Worm (Caenorhabditis elegans) whole organism, L2 larva: Measurements from ENCODE around the gene C10G8.2.

Experiments
- C34F6.9 ChIP-seq: fragments of 150-350 bp; optimal IDR thresholded peaks from 2 replicates; lab custom pipeline; 2014; ENCODE audit warnings: missing biosample characterization, missing genetic modification characterization
- F13H6.1 ChIP-seq: sonication (generic microtip); optimal IDR thresholded peaks from 2 replicates; lab custom pipeline; 2016; ENCODE audit warnings: missing genetic modification characterization, missing compliant biosample characterization
- Y55F3AM.14 ChIP-seq: fragments of 200-800 bp; sonication (Bioruptor generic); optimal IDR thresholded peaks from 2 replicates; lab custom pipeline; 2018; ENCODE audit warnings: mild to moderate bottlenecking, missing genetic modification characterization, missing compliant biosample characterization
- ZK546.5 ChIP-seq: sonication (generic microtip); optimal IDR thresholded peaks from 2 replicates; lab custom pipeline; 2017; ENCODE audit warnings: missing biosample characterization, missing genetic modification characterization
- alr-1 ChIP-seq: fragments of 150-350 bp; optimal IDR thresholded peaks from 2 replicates; lab custom pipeline; 2014; ENCODE audit warnings: missing biosample characterization, missing genetic modification characterization
- aly-2 ChIP-seq: fragments of 150-350 bp; optimal IDR thresholded peaks from 2 replicates; lab custom pipeline; 2014; ENCODE audit warnings: missing biosample characterization, missing genetic modification characterization
- blmp-1 ChIP-seq: sonication (generic microtip); optimal IDR thresholded peaks from 2 replicates; lab custom pipeline; 2017; ENCODE audit warnings: missing genetic modification characterization, mild to moderate bottlenecking, missing compliant biosample characterization, antibody characterized with exemption, moderate library complexity; ENCODE audit not compliant: insufficient read depth
- ceh-16 ChIP-seq: fragments of 150-350 bp; optimal IDR thresholded peaks from 2 replicates; lab custom pipeline; 2014; ENCODE audit warnings: missing biosample characterization, missing genetic modification characterization
- crh-2 ChIP-seq: sonication (generic microtip); optimal IDR thresholded peaks from 2 replicates; lab custom pipeline; 2017; ENCODE audit warnings: missing biosample characterization, missing genetic modification characterization
- dmd-4 ChIP-seq: sonication (generic microtip); optimal IDR thresholded peaks from 2 replicates; lab custom pipeline; 2017; ENCODE audit warnings: missing biosample characterization, missing genetic modification characterization
- elt-1 ChIP-seq: fragments of 150-350 bp; optimal IDR thresholded peaks from 2 replicates; lab custom pipeline; 2014; ENCODE audit warnings: missing biosample characterization, missing genetic modification characterization
- elt-3 ChIP-seq: sonication (generic microtip); optimal IDR thresholded peaks from 2 replicates; lab custom pipeline; 2017; ENCODE audit warnings: missing biosample characterization, missing genetic modification characterization
- fos-1 ChIP-seq: fragments of 150-350 bp; optimal IDR thresholded peaks from 2 replicates; lab custom pipeline; 2014; ENCODE audit warnings: missing biosample characterization, missing genetic modification characterization
- gmeb-1 ChIP-seq: fragments of 150-350 bp; optimal IDR thresholded peaks from 2 replicates; lab custom pipeline; 2014; ENCODE audit warnings: missing biosample characterization, missing genetic modification characterization
- lin-11 ChIP-seq: fragments of 150-350 bp; sonication (generic microtip); optimal IDR thresholded peaks from 2 replicates; lab custom pipeline; 2014; ENCODE audit warnings: missing biosample characterization, missing genetic modification characterization, inconsistent platforms, mixed read lengths
- lin-13 ChIP-seq: fragments of 150-350 bp; optimal IDR thresholded peaks from 2 replicates; lab custom pipeline; 2014; ENCODE audit warnings: missing biosample characterization, missing genetic modification reagents, missing genetic modification characterization
- lsy-2 ChIP-seq, 2 experiments: fragments of 150-350 bp in 1 of 2; sonication (generic microtip) in 1 of 2; optimal IDR thresholded peaks; 2 replicates each; lab custom pipeline; 2014 to 2017; ENCODE audit warnings: missing biosample characterization in 2 of 2, missing genetic modification characterization in 2 of 2
- mab-5 ChIP-seq: fragments of 150-350 bp; optimal IDR thresholded peaks from 2 replicates; lab custom pipeline; 2014; ENCODE audit warnings: missing biosample characterization, missing genetic modification characterization
- mbf-1 ChIP-seq: sonication (generic microtip); optimal IDR thresholded peaks from 2 replicates; lab custom pipeline; 2017; ENCODE audit warnings: missing biosample characterization, missing genetic modification characterization
- mdl-1 ChIP-seq, 2 experiments: fragments of 150-350 bp in 1 of 2; sonication (generic microtip) in 1 of 2; optimal IDR thresholded peaks; 2 replicates each; lab custom pipeline; 2017; ENCODE audit warnings: missing biosample characterization in 2 of 2, missing genetic modification characterization in 2 of 2
- nhr-10 ChIP-seq: sonication (generic microtip); optimal IDR thresholded peaks from 2 replicates; lab custom pipeline; 2017; ENCODE audit warnings: missing biosample characterization, missing genetic modification characterization
- nhr-11 ChIP-seq: fragments of 150-350 bp; optimal IDR thresholded peaks from 2 replicates; lab custom pipeline; 2014; ENCODE audit warnings: missing biosample characterization, missing genetic modification characterization
- nhr-12 ChIP-seq: fragments of 150-350 bp; optimal IDR thresholded peaks from 2 replicates; lab custom pipeline; 2014; ENCODE audit warnings: missing biosample characterization, missing genetic modification characterization
- nhr-129 ChIP-seq: fragments of 150-350 bp; optimal IDR thresholded peaks from 2 replicates; lab custom pipeline; 2014; ENCODE audit warnings: missing biosample characterization, missing genetic modification characterization
- nhr-21 ChIP-seq: fragments of 150-350 bp; optimal IDR thresholded peaks from 2 replicates; lab custom pipeline; 2014; ENCODE audit warnings: missing biosample characterization, missing genetic modification characterization
- nhr-23 ChIP-seq: fragments of 150-350 bp; optimal IDR thresholded peaks from 2 replicates; lab custom pipeline; 2014; ENCODE audit warnings: missing biosample characterization, missing genetic modification reagents, missing genetic modification characterization
- nhr-25 ChIP-seq: fragments of 150-350 bp; sonication (generic microtip); optimal IDR thresholded peaks from 3 replicates; lab custom pipeline; 2014; ENCODE audit warnings: missing biosample characterization, missing genetic modification characterization
- nhr-6 ChIP-seq: fragments of 150-350 bp; optimal IDR thresholded peaks from 2 replicates; lab custom pipeline; 2014; ENCODE audit warnings: missing biosample characterization, missing genetic modification characterization
- nhr-77 ChIP-seq: fragments of 150-350 bp; optimal IDR thresholded peaks from 2 replicates; lab custom pipeline; 2014; ENCODE audit warnings: missing biosample characterization, missing genetic modification characterization
- sem-4 ChIP-seq: fragments of 150-350 bp; optimal IDR thresholded peaks from 2 replicates; lab custom pipeline; 2014; ENCODE audit warnings: missing biosample characterization, missing genetic modification reagents, missing genetic modification characterization
- skn-1 ChIP-seq: sonication (generic microtip); optimal IDR thresholded peaks from 2 replicates; lab custom pipeline; 2017; ENCODE audit warnings: missing biosample characterization, missing genetic modification characterization
- sma-3 ChIP-seq: sonication (generic microtip); optimal IDR thresholded peaks from 2 replicates; lab custom pipeline; 2016; ENCODE audit warnings: missing genetic modification reagents, missing genetic modification characterization, missing compliant biosample characterization
- sma-9 ChIP-seq, 2 experiments: fragments of 150-350 bp in 1 of 2; sonication (generic microtip) in 1 of 2; optimal IDR thresholded peaks; 2 replicates each; lab custom pipeline; 2014 to 2016; ENCODE audit warnings: missing genetic modification characterization in 2 of 2, mild to moderate bottlenecking in 1 of 2, missing biosample characterization in 1 of 2, missing compliant biosample characterization in 1 of 2, missing genetic modification reagents in 1 of 2, moderate library complexity in 1 of 2
- unc-39 ChIP-seq: fragments of 150-350 bp; optimal IDR thresholded peaks from 2 replicates; lab custom pipeline; 2014; ENCODE audit warnings: missing biosample characterization, missing genetic modification characterization
- unc-55 ChIP-seq: fragments of 150-350 bp; sonication (generic microtip); optimal IDR thresholded peaks from 3 replicates; lab custom pipeline; 2014; ENCODE audit warnings: missing biosample characterization, missing genetic modification reagents, missing genetic modification characterization
- unc-62 ChIP-seq: fragments of 150-350 bp; optimal IDR thresholded peaks from 2 replicates; lab custom pipeline; 2014; ENCODE audit warnings: missing biosample characterization, missing genetic modification reagents, missing genetic modification characterization

The C10G8.2 gene

ce11 chrV:5314104-5314503 lies at the start of gene C10G8.2:
Gene C10G8.2, plus strand, starts transcription at chrV:5314404.
- no peak for TF ChIP-seq lsy-2 (tag; optimal IDR thresholded peaks at IDR 0.05; lab: Kevin White, UChicago)
- TF ChIP-seq nhr-6 (tag; lab: Kevin White, UChicago): no peak
- no peak for TF ChIP-seq nhr-21
- TF ChIP-seq F13H6.1: no peak
- no peak for TF ChIP-seq fos-1 (tag; lab: Kevin White, UChicago)
- TF ChIP-seq nhr-12 (tag; lab: Kevin White, UChicago): no peak
- no peak for TF ChIP-seq nhr-23 (tag; lab: Kevin White, UChicago)
- TF ChIP-seq elt-1 (tag; lab: Kevin White, UChicago): no peak
- no peak for TF ChIP-seq sem-4
- TF ChIP-seq nhr-77 (tag; lab: Kevin White, UChicago): no peak
- TF ChIP-seq mdl-1 (tag; optimal IDR thresholded peaks at IDR 0.05; lab: Kevin White, UChicago): no peak
- TF ChIP-seq alr-1: no peak
- TF ChIP-seq nhr-10: no peak
- TF ChIP-seq mab-5 (tag; lab: Kevin White, UChicago): no peak

DNA sequence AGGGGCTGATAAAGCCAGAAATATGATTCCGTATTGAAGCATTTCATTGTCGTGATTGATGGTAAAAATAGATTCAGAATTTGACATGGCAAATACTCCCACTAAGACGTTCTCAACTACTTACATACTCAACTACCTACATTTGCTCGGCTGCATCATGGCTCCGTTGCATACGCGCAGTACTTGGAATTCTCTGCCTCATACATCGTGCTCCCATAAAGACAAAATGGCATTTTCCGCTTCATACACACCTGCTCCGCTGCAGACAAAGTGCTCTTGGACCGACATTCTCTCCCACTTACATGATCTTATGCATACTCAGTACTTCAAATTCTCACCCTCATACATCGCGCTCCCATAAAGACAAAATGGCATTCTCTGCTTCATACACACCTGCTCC lies 48.6 kb upstream of the C10G8.2 start, which contains the start of the genes srt-69 and B0238.12:
Gene srt-69 (minus strand): TSS at position 101 of the 400 bp plus-strand sequence.
Gene B0238.12 (plus strand): TSS at position 264 of the 400 bp plus-strand sequence.
- no peak for TF ChIP-seq gmeb-1
- TF ChIP-seq lsy-2 (tag; optimal IDR thresholded peaks at IDR 0.05; lab: Kevin White, UChicago): no peak
- TF ChIP-seq dmd-4 (tag; lab: Kevin White, UChicago): no peak
- no peak for TF ChIP-seq unc-39 (tag; lab: Kevin White, UChicago)
- TF ChIP-seq mbf-1 (tag; lab: Kevin White, UChicago): no peak
- no peak for TF ChIP-seq nhr-6 (tag; lab: Kevin White, UChicago)
- TF ChIP-seq sem-4: no peak
- no peak for TF ChIP-seq sma-3 (GFP tag; lab: Kevin White, UChicago)
- TF ChIP-seq nhr-25 (tag; lab: Kevin White, UChicago): no peak
- TF ChIP-seq nhr-11 (tag; lab: Kevin White, UChicago): no peak
- TF ChIP-seq lin-11: no peak
- no peak for TF ChIP-seq nhr-129
- TF ChIP-seq aly-2 (tag; lab: Kevin White, UChicago): no peak

DNA sequence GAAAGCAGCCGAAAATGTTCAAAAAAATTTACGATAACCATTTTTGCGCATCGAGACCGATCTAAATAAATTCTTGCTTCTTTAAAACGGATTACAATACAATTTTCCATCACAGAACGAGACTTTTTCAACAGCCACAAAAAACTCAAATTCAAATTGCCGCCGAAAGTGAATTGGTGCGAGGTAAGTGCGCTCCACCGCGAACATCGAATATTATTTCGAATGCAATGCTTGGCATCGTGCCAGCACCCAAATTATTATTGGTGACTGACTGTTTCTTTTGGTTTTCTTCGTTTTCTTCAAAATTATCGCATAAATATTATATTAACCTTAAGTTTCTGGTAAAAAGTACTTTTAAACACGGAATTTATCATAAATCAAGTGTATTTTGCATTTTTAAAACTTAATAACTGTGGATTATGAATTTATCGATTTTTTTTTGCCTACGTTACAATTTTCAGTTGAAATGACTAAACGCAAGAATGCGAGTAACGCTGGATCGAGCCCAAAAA lies 45.1 kb upstream of the C10G8.2 start, which contains the start of gene penr-1:
Gene penr-1 (plus strand): TSS at position 462 of the 512 bp plus-strand sequence.
- TF ChIP-seq lin-13 (GFP tag; lab: Kevin White, UChicago) (peak; percentile 35), unc-62 (no peak), sma-3 (GFP tag; lab: Kevin White, UChicago) (peak; percentile 41), crh-2 (tag; lab: Kevin White, UChicago) (peak; percentile 62), nhr-129 (peak; percentile 57), unc-55 (GFP tag; lab: Kevin White, UChicago) (peak; percentile 71), sem-4 (peak; percentile 49), dmd-4 (tag; lab: Kevin White, UChicago) (no peak), sma-9 (GFP tag; optimal IDR thresholded peaks at IDR 0.05; lab: Kevin White, UChicago) (peak; percentile 74), sma-9 (tag; optimal IDR thresholded peaks at IDR 0.05; lab: Kevin White, UChicago) (no peak), C34F6.9 (tag; lab: Kevin White, UChicago) (peak; percentile 76), lin-11 (peak; percentile 18), nhr-25 (tag; lab: Kevin White, UChicago) (peak; percentile 46), ZK546.5 (tag; lab: Kevin White, UChicago) (no peak), gmeb-1 (peak; percentile 92), lsy-2 (tag; optimal IDR thresholded peaks at IDR 0.05; lab: Kevin White, UChicago) (peak; percentile 3 to 74), fos-1 (tag; lab: Kevin White, UChicago) (peak; percentile 15), F13H6.1 (peak; percentile 40), blmp-1 (tag; lab: Kevin White, UChicago) (no peak)

DNA sequence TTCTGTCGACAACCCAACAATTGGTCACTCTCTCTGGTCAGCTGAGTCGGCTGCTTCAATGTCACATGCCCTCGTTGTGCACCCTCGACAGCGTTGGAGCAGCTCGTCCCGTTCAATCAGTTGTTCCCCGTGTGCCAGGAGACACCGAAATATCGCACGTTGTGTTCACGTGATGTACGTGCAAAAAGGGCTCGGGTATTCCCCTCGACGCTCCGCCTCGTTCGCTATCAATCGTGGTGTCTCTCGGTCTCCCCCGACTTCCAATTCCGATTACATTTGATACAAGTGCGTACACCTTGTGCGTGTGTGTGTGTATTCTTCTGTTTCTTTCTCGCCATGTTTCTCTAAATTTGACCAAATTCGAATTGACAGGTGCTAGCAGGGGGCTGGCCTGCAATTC lies 42.7 kb upstream of the C10G8.2 start:
- TF ChIP-seq skn-1 (no peak), mbf-1 (tag; lab: Kevin White, UChicago) (no peak), aly-2 (tag; lab: Kevin White, UChicago) (no peak), lsy-2 (tag; optimal IDR thresholded peaks at IDR 0.05; lab: Kevin White, UChicago) (peak in 1 of 2 experiments; percentile 58), gmeb-1 (peak; percentile 61), F13H6.1 (peak; percentile 95), sma-9 (GFP tag; optimal IDR thresholded peaks at IDR 0.05; lab: Kevin White, UChicago) (peak; percentile 99), sma-9 (tag; optimal IDR thresholded peaks at IDR 0.05; lab: Kevin White, UChicago) (no peak), lin-11 (peak; percentile 27), alr-1 (no peak), mdl-1 (tag; optimal IDR thresholded peaks at IDR 0.05; lab: Kevin White, UChicago) (peak in 1 of 2 experiments; percentile 71), nhr-77 (tag; lab: Kevin White, UChicago) (no peak), ZK546.5 (tag; lab: Kevin White, UChicago) (no peak), Y55F3AM.14 (GFP tag; lab: Kevin White, UChicago) (peak; percentile 1), nhr-129 (peak; percentile 84), crh-2 (tag; lab: Kevin White, UChicago) (peak; percentile 56), unc-62 (no peak), blmp-1 (tag; lab: Kevin White, UChicago) (peak; percentile 17), nhr-21 (peak; percentile 68), fos-1 (tag; lab: Kevin White, UChicago) (peak; percentile 30), sma-3 (GFP tag; lab: Kevin White, UChicago) (peak; percentile 69), ceh-16 (tag; lab: Kevin White, UChicago) (no peak), C34F6.9 (tag; lab: Kevin White, UChicago) (peak; percentile 29), elt-3 (no peak)
